Worm (Caenorhabditis elegans): ENCODE results near the gene T13C5.6.

- TF ChIP-seq W03F9.2 (tag; optimal IDR thresholded peaks at IDR 0.05), result no peak
- no peak for TF ChIP-seq dao-5 (tag; optimal IDR thresholded peaks at IDR 0.05)
- TF ChIP-seq him-1 (tag; optimal IDR thresholded peaks at IDR 0.05), result no peak
Measured at ce11 chrX:6201542-6201941, 5.9 kb downstream of the T13C5.6 start.

Measured in whole organism, L4/young adult.